Worm (Caenorhabditis elegans) whole organism, L2 larva: Measurements from ENCODE around the gene fog-2.

Experiments used
- F13H6.1 ChIP-seq: sonication (generic microtip); optimal IDR thresholded peaks from 2 replicates; lab custom pipeline; 2016; ENCODE audit warnings: missing genetic modification characterization, missing compliant biosample characterization
- alr-1 ChIP-seq: fragments of 150-350 bp; optimal IDR thresholded peaks from 2 replicates; lab custom pipeline; 2014; ENCODE audit warnings: missing biosample characterization, missing genetic modification characterization
- ama-1 ChIP-seq: fragments of 150-350 bp; optimal IDR thresholded peaks from 2 replicates; lab custom pipeline; 2018; ENCODE audit warnings: inconsistent platforms
- ceh-82 ChIP-seq: fragments of 150-350 bp; optimal IDR thresholded peaks from 2 replicates; lab custom pipeline; 2014; ENCODE audit warnings: missing biosample characterization, missing genetic modification characterization
- elt-3 ChIP-seq: sonication (generic microtip); optimal IDR thresholded peaks from 2 replicates; lab custom pipeline; 2017; ENCODE audit warnings: missing biosample characterization, missing genetic modification characterization
- sma-9 ChIP-seq, 2 experiments: fragments of 150-350 bp in 1 of 2; sonication (generic microtip) in 1 of 2; optimal IDR thresholded peaks; 2 replicates each; lab custom pipeline; 2014 to 2016; ENCODE audit warnings: missing genetic modification characterization in 2 of 2, mild to moderate bottlenecking in 1 of 2, missing biosample characterization in 1 of 2, missing compliant biosample characterization in 1 of 2, missing genetic modification reagents in 1 of 2, moderate library complexity in 1 of 2
- snpc-4 ChIP-seq: fragments of 150-350 bp; optimal IDR thresholded peaks from 2 replicates; lab custom pipeline; 2014; ENCODE audit warnings: missing biosample characterization, missing genetic modification characterization

DNA sequence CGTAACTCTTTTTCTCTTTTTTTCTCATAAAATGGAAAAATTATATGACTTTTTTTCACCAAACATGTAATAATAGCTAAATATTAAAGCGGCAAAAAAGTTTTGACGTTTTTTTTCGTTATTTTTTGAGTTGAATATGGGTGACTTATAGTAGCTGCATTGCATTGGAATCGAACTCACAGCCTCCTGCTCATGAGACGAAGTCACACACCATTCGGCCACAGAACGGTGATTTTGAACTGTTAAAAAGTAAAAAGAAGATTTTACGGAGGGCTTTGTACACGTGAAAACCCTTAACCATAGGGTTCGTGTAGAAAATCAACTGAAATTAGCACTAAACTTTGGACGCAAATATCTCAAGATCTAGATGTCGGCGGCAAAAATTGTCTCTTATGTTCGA is 47.2 kb upstream of the fog-2 start:
- TF ChIP-seq ama-1 (lab: Kevin White, UChicago) = no peak
- TF ChIP-seq elt-3 = no peak
- no peak for TF ChIP-seq F13H6.1 (tag; lab: Kevin White, UChicago)
- no peak for TF ChIP-seq snpc-4 (tag; lab: Kevin White, UChicago)
- no peak for TF ChIP-seq sma-9 (GFP tag; optimal IDR thresholded peaks at IDR 0.05; lab: Kevin White, UChicago)
- TF ChIP-seq sma-9 (tag; optimal IDR thresholded peaks at IDR 0.05; lab: Kevin White, UChicago) = no peak
- TF ChIP-seq ceh-82 (tag; lab: Kevin White, UChicago) = no peak
- TF ChIP-seq alr-1 (tag; lab: Kevin White, UChicago) = no peak
